Worm (Caenorhabditis elegans): ENCODE results near the gene gplb-1.
A peak's percentile ranks its signal among the peaks of the same experiment; 100 is the strongest.
"Not testable (repeated sequence)": the region's sequence is repeated elsewhere in the genome, so short reads cannot be mapped to it uniquely, and the experiment has no call there.

Gene gplb-1

ce11 chrV:8444357-8444856 is 26.6 kb downstream of the gplb-1 start, which contains the start of gene lmd-3 (continued):
- TF ChIP-seq ceh-45 (GFP tag; IDR thresholded peaks at IDR 0.05): no peak
- no peak for TF ChIP-seq ztf-16 (tag; optimal IDR thresholded peaks at IDR 0.05)

DNA sequence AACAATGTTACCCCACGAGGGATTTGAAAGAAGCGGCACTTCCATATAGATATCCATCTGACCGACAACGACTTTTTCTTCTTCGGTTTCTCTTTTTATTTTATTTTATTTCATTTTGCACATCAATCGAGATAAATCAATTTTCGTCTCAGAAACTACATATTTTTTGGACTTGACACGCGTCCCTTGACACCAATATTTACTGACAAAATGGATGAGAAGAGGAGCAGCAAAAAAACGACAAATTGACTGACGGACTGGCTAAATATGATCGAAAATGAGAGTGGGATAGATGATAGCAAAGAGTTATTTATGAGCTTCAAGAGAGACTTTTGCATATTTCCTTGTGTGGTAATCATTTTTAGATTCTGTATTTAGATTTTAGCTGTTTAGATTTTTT is 33.7 kb downstream of the gplb-1 start:
- TF ChIP-seq npax-4 (tag; optimal IDR thresholded peaks at IDR 0.05) (no peak), zip-5 (tag; optimal IDR thresholded peaks at IDR 0.05) (no peak), pqm-1 (tag; optimal IDR thresholded peaks at IDR 0.05) (no peak), madf-2 (tag; optimal IDR thresholded peaks at IDR 0.05) (no peak), K09A11.1 (tag; optimal IDR thresholded peaks at IDR 0.05; ENCODE audit: insufficient read depth) (no peak)

DNA sequence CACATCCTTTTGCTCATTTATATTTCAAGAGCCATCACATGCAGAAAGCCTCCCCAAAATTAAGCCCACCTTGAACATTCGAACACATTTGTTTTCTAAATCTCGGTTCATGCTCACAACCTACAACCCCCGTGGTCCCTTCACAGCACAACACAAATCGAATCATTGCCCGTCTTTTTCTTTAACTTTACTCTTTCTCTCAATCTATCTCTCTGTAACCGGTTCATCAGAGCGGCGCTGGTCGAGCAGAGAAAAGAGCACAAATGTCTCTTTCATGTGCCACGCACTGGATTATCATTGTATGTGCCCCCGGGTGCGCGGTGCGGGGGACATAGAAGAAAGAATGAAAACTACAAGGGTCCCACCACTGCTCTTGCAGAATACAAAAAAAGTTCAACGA is 35.8 kb downstream of the gplb-1 start:
- TF ChIP-seq unc-42 (tag; optimal IDR thresholded peaks at IDR 0.05) (peak; percentile 79), ceh-18 (tag; optimal IDR thresholded peaks at IDR 0.05) (no peak), fkh-6 (tag; optimal IDR thresholded peaks at IDR 0.05) (no peak)

DNA sequence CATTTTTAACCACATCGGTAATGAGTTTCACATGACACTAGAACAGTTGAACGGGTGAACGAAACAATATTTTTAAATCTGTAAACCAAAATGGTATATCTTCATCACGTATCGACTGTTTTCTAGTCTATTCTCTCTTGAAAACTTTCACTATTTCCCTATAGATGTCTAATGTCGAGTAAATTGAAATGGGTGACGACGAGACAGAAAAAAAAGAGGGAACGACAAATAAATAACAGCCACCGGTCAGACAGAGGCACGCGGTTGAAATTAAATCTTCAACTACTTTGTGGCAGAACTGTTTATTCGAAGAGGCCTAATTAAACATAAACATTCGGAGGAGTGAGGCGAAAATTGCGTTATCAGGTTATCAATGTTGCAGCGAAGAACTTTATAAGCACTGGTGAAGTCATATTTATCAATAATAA is 36.6 kb downstream of the gplb-1 start:
- TF ChIP-seq odd-2 (tag; optimal IDR thresholded peaks at IDR 0.05) (no peak), elt-2 (tag; optimal IDR thresholded peaks at IDR 0.05) (peak; percentile 31), K09A11.1 (tag; optimal IDR thresholded peaks at IDR 0.05; ENCODE audit: insufficient read depth) (no peak)

ce11 chrV:8431295-8431694 is 39.7 kb downstream of the gplb-1 start:
- TF ChIP-seq unc-3 (GFP tag; conservative IDR thresholded peaks at IDR 0.05): peak; percentile 50
- TF ChIP-seq unc-3 (tag; optimal IDR thresholded peaks at IDR 0.05): not testable (repeated sequence)
- 0 out of 2 replicates have a peak, but pooled peaks have one; percentile 18 for TF ChIP-seq ceh-45 (GFP tag; IDR thresholded peaks at IDR 0.05)

- peak; percentile 21 for TF ChIP-seq ceh-31 (tag; optimal IDR thresholded peaks at IDR 0.05)
- TF ChIP-seq unc-42 (tag; optimal IDR thresholded peaks at IDR 0.05): peak; percentile 56
- TF ChIP-seq mec-3 (tag; optimal IDR thresholded peaks at IDR 0.05; ENCODE audit: borderline replicate concordance): no peak
- TF ChIP-seq odd-2 (tag; optimal IDR thresholded peaks at IDR 0.05): no peak
- TF ChIP-seq unc-55 (GFP tag; optimal IDR thresholded peaks at IDR 0.05): peak; percentile 28
- peak; percentile 14 for TF ChIP-seq pros-1 (tag; optimal IDR thresholded peaks at IDR 0.05)
Measured at ce11 chrV:8428585-8429414, 42.2 kb downstream of the gplb-1 start.

- no peak for TF ChIP-seq unc-42 (tag; optimal IDR thresholded peaks at IDR 0.05)
- no peak for TF ChIP-seq ref-2 (tag; optimal IDR thresholded peaks at IDR 0.05)
- TF ChIP-seq sox-2 (GFP tag; IDR thresholded peaks at IDR 0.05): no peak
- TF ChIP-seq ceh-45 (GFP tag; IDR thresholded peaks at IDR 0.05): no peak
- TF ChIP-seq tbx-2 (tag; optimal IDR thresholded peaks at IDR 0.05): no peak
- no peak for TF ChIP-seq eyg-1 (tag; optimal IDR thresholded peaks at IDR 0.05)
Measured at ce11 chrV:8426741-8427457, 44.1 kb downstream of the gplb-1 start.

ce11 chrV:8426210-8426609 is 44.8 kb downstream of the gplb-1 start:
- no peak for TF ChIP-seq elt-2 (tag; optimal IDR thresholded peaks at IDR 0.05)
- no peak for TF ChIP-seq sdc-2 (tag; optimal IDR thresholded peaks at IDR 0.05)

All from whole organism, late embryonic.